Worm (Caenorhabditis elegans): ENCODE data around the gene spe-18.

ce11 chrII:13163009-13163408 is 9.8 kb upstream of the spe-18 start:
- TF ChIP-seq attf-4 (tag; optimal IDR thresholded peaks at IDR 0.05) (no peak), ama-1 (optimal IDR thresholded peaks at IDR 0.05) (no peak), jun-1 (tag; optimal IDR thresholded peaks at IDR 0.05) (no peak), nhr-41 (GFP tag; IDR thresholded peaks at IDR 0.05) (no peak)
